Worm (Caenorhabditis elegans) whole organism, L2 larva: Measurements from ENCODE around the gene T28D9.16.

Experiments used
- elt-3 ChIP-seq: sonication (generic microtip); optimal IDR thresholded peaks from 2 replicates; lab custom pipeline; 2017; ENCODE audit warnings: missing biosample characterization, missing genetic modification characterization
- fos-1 ChIP-seq: fragments of 150-350 bp; optimal IDR thresholded peaks from 2 replicates; lab custom pipeline; 2014; ENCODE audit warnings: missing biosample characterization, missing genetic modification characterization
- nhr-237 ChIP-seq: fragments of 150-350 bp; optimal IDR thresholded peaks from 2 replicates; lab custom pipeline; 2014; ENCODE audit warnings: missing biosample characterization, missing genetic modification characterization
- nhr-77 ChIP-seq: fragments of 150-350 bp; optimal IDR thresholded peaks from 2 replicates; lab custom pipeline; 2014; ENCODE audit warnings: missing biosample characterization, missing genetic modification characterization
- snpc-4 ChIP-seq: fragments of 150-350 bp; optimal IDR thresholded peaks from 2 replicates; lab custom pipeline; 2014; ENCODE audit warnings: missing biosample characterization, missing genetic modification characterization

DNA sequence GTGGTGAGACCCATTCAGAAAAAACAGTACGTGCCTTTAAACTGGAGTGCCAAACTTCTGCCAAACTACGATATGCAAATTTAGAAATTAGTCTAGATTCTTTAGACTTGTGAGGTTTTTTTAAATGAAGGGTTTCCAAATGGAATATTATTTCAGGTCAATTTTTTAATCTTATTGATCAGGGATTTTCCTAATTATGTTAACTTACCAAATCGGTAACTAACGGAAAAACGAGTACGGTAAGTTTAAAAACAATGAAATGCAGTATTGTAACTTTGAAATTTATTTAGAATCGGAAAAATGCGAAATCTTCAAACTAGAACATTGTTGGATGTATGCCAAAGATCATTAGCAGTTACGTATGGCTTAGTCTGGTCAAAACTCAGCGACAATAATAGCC is 40.8 kb downstream of the T28D9.16 start, which contains the start of gene C56E6.7:
- TF ChIP-seq elt-3 (tag; lab: Kevin White, UChicago) (no peak), fos-1 (tag; lab: Kevin White, UChicago) (no peak), nhr-77 (tag; lab: Kevin White, UChicago) (no peak), snpc-4 (tag; lab: Kevin White, UChicago) (no peak), nhr-237 (tag; lab: Kevin White, UChicago) (no peak)
